Fruit fly (Drosophila melanogaster): ENCODE data around the gene CG16888.

The CG16888 gene

DNA sequence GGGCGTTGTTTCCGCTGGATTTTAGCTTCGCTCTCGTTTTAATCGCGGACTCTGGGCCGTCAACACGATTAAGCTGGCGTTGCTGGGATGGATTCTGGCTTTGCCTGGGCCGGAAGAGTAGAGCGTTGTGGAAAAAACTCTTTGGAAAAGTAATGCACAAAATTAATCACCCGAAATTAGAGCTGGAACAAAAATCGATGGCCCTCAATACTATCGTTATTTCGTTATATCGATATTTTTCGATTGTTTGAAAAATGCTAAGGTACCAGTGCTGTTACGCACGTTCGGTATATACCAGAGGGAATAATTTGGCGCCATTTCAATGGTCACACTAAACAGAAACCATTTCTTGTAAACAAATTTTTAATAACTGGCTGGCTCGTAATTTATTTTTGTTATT lies 16.5 kb upstream of the CG16888 start, which contains the start of the genes Arpc1 and Orc5 (continued):
- TF ChIP-seq CG8924 (tag; optimal IDR thresholded peaks at IDR 0.05), result peak; percentile 1
- peak; percentile 96 for TF ChIP-seq BEAF-32 (GFP tag; optimal IDR thresholded peaks at IDR 0.05)
- peak; percentile 48 for TF ChIP-seq grau (tag; optimal IDR thresholded peaks at IDR 0.05)
- TF ChIP-seq CG17186 (GFP tag; optimal IDR thresholded peaks at IDR 0.05), result peak; percentile 61
- no peak for TF ChIP-seq CG10543 (GFP tag; optimal IDR thresholded peaks at IDR 0.05)
- TF ChIP-seq nerfin-2 (GFP tag; IDR thresholded peaks at IDR 0.05; ENCODE audit: partially characterized antibody), result peak; percentile 64
- no peak for TF ChIP-seq CG4820 (GFP tag; optimal IDR thresholded peaks at IDR 0.05)
- TF ChIP-seq CG16779 (GFP tag; IDR thresholded peaks at IDR 0.05), result no peak
- peak; percentile 96 for TF ChIP-seq unc-4 (GFP tag; IDR thresholded peaks at IDR 0.05; ENCODE audit: partially characterized antibody)
- peak; percentile 90 for TF ChIP-seq MBD-R2 (GFP tag; IDR thresholded peaks at IDR 0.05)
- peak; percentile 88 for TF ChIP-seq Dll (GFP tag; IDR thresholded peaks at IDR 0.05; ENCODE audit: partially characterized antibody)
- TF ChIP-seq Ada2b (GFP tag; IDR thresholded peaks at IDR 0.05), result no peak
- TF ChIP-seq CG7271 (tag; optimal IDR thresholded peaks at IDR 0.05), result peak; percentile 50
- peak; percentile 73 for TF ChIP-seq vnd (GFP tag; IDR thresholded peaks at IDR 0.05; ENCODE audit: partially characterized antibody)
- peak; percentile 46 for TF ChIP-seq HmgD (GFP tag; optimal IDR thresholded peaks at IDR 0.05)
- peak; percentile 93 for TF ChIP-seq CG6791 (GFP tag; IDR thresholded peaks at IDR 0.05; ENCODE audit: partially characterized antibody)
- peak; percentile 92 for TF ChIP-seq hbn (GFP tag; IDR thresholded peaks at IDR 0.05; ENCODE audit: partially characterized antibody)
- TF ChIP-seq Med (GFP tag), result peak; percentile 76
- 0 out of 4 replicates have a peak, but pooled peaks have one; percentile 65 for TF ChIP-seq chinmo (GFP tag; IDR thresholded peaks at IDR 0.05; ENCODE audit: partially characterized antibody)
- peak; percentile 11 for TF ChIP-seq CG3995 (GFP tag; optimal IDR thresholded peaks at IDR 0.05)
- peak; percentile 58 for TF ChIP-seq Sin3A (optimal IDR thresholded peaks at IDR 0.05)
- TF ChIP-seq MESR4 (GFP tag; optimal IDR thresholded peaks at IDR 0.05), result peak; percentile 74
- peak; percentile 40 for TF ChIP-seq zen (tag; optimal IDR thresholded peaks at IDR 0.05)
- no peak for TF ChIP-seq sisA (GFP tag; IDR thresholded peaks at IDR 0.05)
- TF ChIP-seq CG11093 (GFP tag; IDR thresholded peaks at IDR 0.05), result no peak
- peak; percentile 70 for TF ChIP-seq tna (GFP tag; IDR thresholded peaks at IDR 0.05; ENCODE audit: partially characterized antibody)
- TF ChIP-seq ato (GFP tag; IDR thresholded peaks at IDR 0.05; ENCODE audit: partially characterized antibody), result peak; percentile 81
- peak; percentile 62 for TF ChIP-seq Ets97D (GFP tag; optimal IDR thresholded peaks at IDR 0.05)
- TF ChIP-seq insv (GFP tag; optimal IDR thresholded peaks at IDR 0.05), result peak in 1 of 2 experiments; percentile 4
- peak; percentile 76 for TF ChIP-seq trem (tag; optimal IDR thresholded peaks at IDR 0.05)
- peak; percentile 94 for TF ChIP-seq amos (GFP tag; IDR thresholded peaks at IDR 0.05; ENCODE audit: partially characterized antibody)
- peak; percentile 79 for TF ChIP-seq CG12659 (GFP tag; optimal IDR thresholded peaks at IDR 0.05)
- peak; percentile 80; the same call in 1 of the 2 replicates for TF ChIP-seq inv (GFP tag; IDR thresholded peaks at IDR 0.05; ENCODE audit: partially characterized antibody)
- TF ChIP-seq Bgb (GFP tag; IDR thresholded peaks at IDR 0.05; ENCODE audit: partially characterized antibody), result peak; percentile 87
- TF ChIP-seq sna (GFP tag; IDR thresholded peaks at IDR 0.05; ENCODE audit: partially characterized antibody), result peak; percentile 84
- 0 out of 2 replicates have a peak, but pooled peaks have one; percentile 17 for TF ChIP-seq CG3847 (GFP tag; IDR thresholded peaks at IDR 0.05)
- TF ChIP-seq D (optimal IDR thresholded peaks at IDR 0.05), result peak; percentile 10
- TF ChIP-seq D (GFP tag; optimal IDR thresholded peaks at IDR 0.05), result no peak
- no peak for TF ChIP-seq CG8765 (GFP tag; IDR thresholded peaks at IDR 0.05)
- TF ChIP-seq hb (GFP tag; IDR thresholded peaks at IDR 0.05; ENCODE audit: partially characterized antibody), result peak; percentile 83
- TF ChIP-seq CG10209 (GFP tag; optimal IDR thresholded peaks at IDR 0.05), result no peak
- no peak for TF ChIP-seq CG11085 (GFP tag; IDR thresholded peaks at IDR 0.05)
- peak in 1 of 2 experiments; percentile 27 for TF ChIP-seq dpn (GFP tag; optimal IDR thresholded peaks at IDR 0.05)
- TF ChIP-seq CG17829 (tag; optimal IDR thresholded peaks at IDR 0.05), result peak; percentile 9
- peak; percentile 93 for TF ChIP-seq CG13287 (GFP tag; IDR thresholded peaks at IDR 0.05; ENCODE audit: partially characterized antibody)
- TF ChIP-seq CG2129 (GFP tag; IDR thresholded peaks at IDR 0.05; ENCODE audit: partially characterized antibody), result peak; percentile 82
- TF ChIP-seq CG42726 (GFP tag; IDR thresholded peaks at IDR 0.05; ENCODE audit: partially characterized antibody), result peak; percentile 78
- peak in 1 of 2 experiments; percentile 84 for TF ChIP-seq Pdp1 (GFP tag; optimal IDR thresholded peaks at IDR 0.05)

Data from whole organism, embryonic.